Fruit fly (Drosophila melanogaster): ENCODE data around the gene Sf3b5.

The Sf3b5 gene

DNA sequence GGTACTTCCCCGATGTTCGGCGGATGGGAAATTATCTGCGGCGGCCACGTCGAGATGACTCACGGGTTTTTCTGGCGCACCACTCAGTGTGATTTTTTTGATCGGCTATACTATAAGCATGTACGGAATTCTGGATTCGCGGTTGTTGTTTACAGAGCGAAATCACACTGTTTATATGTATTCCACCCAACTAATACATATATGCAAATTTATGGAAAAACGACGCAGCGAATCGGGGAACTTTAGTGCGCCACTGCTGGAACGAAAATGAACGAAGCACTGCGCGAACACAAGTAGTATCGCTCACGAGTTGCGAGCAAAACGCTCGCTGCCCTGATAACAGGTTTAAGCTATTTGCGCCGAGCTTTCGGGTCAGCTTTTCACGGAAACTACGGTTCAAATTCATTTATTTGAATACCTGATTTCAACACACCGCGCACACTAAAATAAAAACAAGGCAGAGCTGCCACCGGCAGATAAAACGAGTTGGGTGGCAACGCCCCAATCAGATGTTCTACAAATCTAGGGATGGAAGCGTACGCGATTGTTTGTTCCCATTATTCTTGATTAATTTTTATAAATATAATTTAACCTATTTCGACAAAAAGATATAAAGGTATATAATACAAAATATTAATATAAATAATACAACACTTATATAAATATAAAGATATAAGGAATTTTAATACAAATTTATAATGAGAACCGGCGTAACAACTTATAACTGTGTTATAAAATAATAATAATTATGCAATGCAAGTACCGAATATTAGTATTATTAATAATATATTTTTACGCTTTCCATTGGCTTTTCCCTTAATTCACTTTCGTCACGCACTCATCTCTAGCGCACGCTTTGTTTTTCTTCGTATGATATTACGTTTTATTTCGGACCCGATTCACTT lies 32.7 kb upstream of the Sf3b5 start, which contains the start of gene Rel (continued):
- no peak for TF ChIP-seq cas (GFP tag; IDR thresholded peaks at IDR 0.05)
- peak; percentile 83 for TF ChIP-seq Blimp-1 (GFP tag; optimal IDR thresholded peaks at IDR 0.05)
- peak; percentile 51 for TF ChIP-seq CTCF (GFP tag; optimal IDR thresholded peaks at IDR 0.05)
- peak; percentile 82 for TF ChIP-seq dmrt11E (tag; optimal IDR thresholded peaks at IDR 0.05)
- no peak for TF ChIP-seq Hmx (GFP tag; optimal IDR thresholded peaks at IDR 0.05)
- TF ChIP-seq CG11247 (GFP tag; IDR thresholded peaks at IDR 0.05), result no peak
- peak in 1 of 2 experiments; percentile 34 for TF ChIP-seq Hr78 (GFP tag; optimal IDR thresholded peaks at IDR 0.05)
- no peak for TF ChIP-seq E2f2 (GFP tag; IDR thresholded peaks at IDR 0.05)
- TF ChIP-seq Camta (GFP tag; optimal IDR thresholded peaks at IDR 0.05), result no peak
- peak; percentile 69 for TF ChIP-seq pfk (GFP tag; optimal IDR thresholded peaks at IDR 0.05)
- TF ChIP-seq E2f1 (GFP tag; IDR thresholded peaks at IDR 0.05), result no peak
- TF ChIP-seq trh (GFP tag; optimal IDR thresholded peaks at IDR 0.05), result no peak
- no peak for TF ChIP-seq Dfd (GFP tag; optimal IDR thresholded peaks at IDR 0.05)
- TF ChIP-seq CG6272 (GFP tag; IDR thresholded peaks at IDR 0.05), result 0 out of 2 replicates have a peak, but pooled peaks have one; percentile 44
- TF ChIP-seq unpg (GFP tag; optimal IDR thresholded peaks at IDR 0.05), result peak; percentile 61
- no peak for TF ChIP-seq sim (GFP tag; IDR thresholded peaks at IDR 0.05)
- TF ChIP-seq peb (GFP tag; IDR thresholded peaks at IDR 0.05), result no peak
- peak; percentile 54 for TF ChIP-seq salm (tag; optimal IDR thresholded peaks at IDR 0.05)
- TF ChIP-seq tap (tag; optimal IDR thresholded peaks at IDR 0.05), result peak; percentile 77
- TF ChIP-seq Dref (GFP tag; IDR thresholded peaks at IDR 0.05), result no peak
- TF ChIP-seq Tbp (GFP tag; optimal IDR thresholded peaks at IDR 0.05), result no peak
- TF ChIP-seq CG17385 (GFP tag; optimal IDR thresholded peaks at IDR 0.05), result peak; percentile 57
- TF ChIP-seq dmrt99B (tag; optimal IDR thresholded peaks at IDR 0.05), result peak; percentile 73
- TF ChIP-seq slou (GFP tag; optimal IDR thresholded peaks at IDR 0.05), result peak; percentile 23
- no peak for TF ChIP-seq Optix (GFP tag; IDR thresholded peaks at IDR 0.05)
- no peak for TF ChIP-seq NK7.1 (GFP tag; optimal IDR thresholded peaks at IDR 0.05)
- no peak for TF ChIP-seq CG17328 (GFP tag; IDR thresholded peaks at IDR 0.05)
- no peak for TF ChIP-seq TFAM (GFP tag; optimal IDR thresholded peaks at IDR 0.05)
- no peak for TF ChIP-seq lov (optimal IDR thresholded peaks at IDR 0.05)
- TF ChIP-seq lov (GFP tag; IDR thresholded peaks at IDR 0.05), result no peak
- peak; percentile 8 for TF ChIP-seq dm (GFP tag; optimal IDR thresholded peaks at IDR 0.05)
- peak; percentile 77 for TF ChIP-seq trem (tag; optimal IDR thresholded peaks at IDR 0.05)
- TF ChIP-seq Abd-B (GFP tag; optimal IDR thresholded peaks at IDR 0.05), result peak; percentile 58
- TF ChIP-seq Rfx (GFP tag; IDR thresholded peaks at IDR 0.05), result no peak
- TF ChIP-seq dpn (GFP tag; optimal IDR thresholded peaks at IDR 0.05), result peak in 1 of 2 experiments; percentile 62
- no peak for TF ChIP-seq CG12236 (GFP tag; optimal IDR thresholded peaks at IDR 0.05)
- peak; percentile 39 for TF ChIP-seq corto (GFP tag; optimal IDR thresholded peaks at IDR 0.05)
- peak; percentile 54 for TF ChIP-seq Jarid2 (GFP tag; optimal IDR thresholded peaks at IDR 0.05)
- peak; percentile 43 for TF ChIP-seq tio (GFP tag; optimal IDR thresholded peaks at IDR 0.05)
- no peak for TF ChIP-seq bab2 (GFP tag; optimal IDR thresholded peaks at IDR 0.05)
- TF ChIP-seq eyg (GFP tag; optimal IDR thresholded peaks at IDR 0.05), result peak; percentile 13
- peak; percentile 78 for TF ChIP-seq Meics (GFP tag; optimal IDR thresholded peaks at IDR 0.05)
- TF ChIP-seq lmd (GFP tag; IDR thresholded peaks at IDR 0.05), result no peak
- no peak for TF ChIP-seq CG10565 (GFP tag; optimal IDR thresholded peaks at IDR 0.05)
- TF ChIP-seq CG15479 (GFP tag; optimal IDR thresholded peaks at IDR 0.05), result no peak
- TF ChIP-seq CG34376 (GFP tag; optimal IDR thresholded peaks at IDR 0.05), result peak; percentile 94
- TF ChIP-seq Dad (GFP tag; optimal IDR thresholded peaks at IDR 0.05), result no peak
- no peak for TF ChIP-seq D (optimal IDR thresholded peaks at IDR 0.05)
- peak; percentile 70 for TF ChIP-seq D (GFP tag; optimal IDR thresholded peaks at IDR 0.05)
- TF ChIP-seq Bdp1 (GFP tag; optimal IDR thresholded peaks at IDR 0.05), result no peak
- TF ChIP-seq CG10209 (GFP tag; optimal IDR thresholded peaks at IDR 0.05), result peak; percentile 74

All from whole organism, embryonic.